Worm (Caenorhabditis elegans): ENCODE measurements around the gene C46F2.1.

Gene C46F2.1

DNA sequence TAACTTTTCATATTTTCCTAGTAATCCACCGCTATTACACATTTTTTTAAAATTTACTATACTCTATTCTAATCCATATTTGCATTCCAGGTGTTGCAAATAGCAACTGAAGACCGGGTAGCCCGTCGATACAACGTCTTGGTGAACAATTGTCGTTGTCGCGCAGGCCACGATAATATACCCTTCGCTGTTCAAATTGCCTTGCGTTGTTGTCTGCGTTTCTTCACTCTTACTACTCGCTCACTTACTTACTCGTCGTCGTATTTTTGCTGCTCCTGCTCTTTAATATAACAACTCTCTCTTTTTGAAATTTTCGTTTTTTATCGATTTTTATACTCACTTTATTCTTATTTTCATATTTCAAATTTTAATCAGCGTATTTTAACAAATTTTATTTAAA lies 26.1 kb downstream of the C46F2.1 start, which contains the start of gene K07E3.2:
TSS of gene K07E3.2 (plus strand) at position 400 of the 400 bp plus-strand sequence.
- no peak for TF ChIP-seq dao-5 (tag; optimal IDR thresholded peaks at IDR 0.05)
- TF ChIP-seq W03F9.2 (tag; optimal IDR thresholded peaks at IDR 0.05), result no peak
- no peak for TF ChIP-seq him-1 (tag; optimal IDR thresholded peaks at IDR 0.05)

DNA sequence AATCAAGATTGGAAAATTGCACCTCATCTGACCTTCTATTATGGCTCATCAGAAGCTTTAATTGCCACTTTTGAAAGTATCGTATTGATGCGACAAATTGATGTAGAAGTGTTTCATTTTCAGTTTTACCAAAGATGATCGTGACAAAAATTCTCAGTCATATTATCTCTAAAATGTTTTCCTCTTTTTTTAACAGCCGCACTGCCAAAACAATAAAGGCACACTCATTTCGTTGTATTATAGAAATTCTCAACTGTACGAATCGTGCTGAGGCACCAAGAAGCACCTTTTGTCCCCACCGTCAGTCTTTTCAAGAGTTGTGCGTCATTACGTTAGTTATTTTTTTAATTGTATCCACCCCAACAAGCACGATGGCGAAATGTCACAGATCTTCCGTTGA lies 30.1 kb downstream of the C46F2.1 start, which contains the start of gene K07E3.9:
TSS of gene K07E3.9 (plus strand) at position 301 of the 400 bp plus-strand sequence.
- TF ChIP-seq dao-5 (tag; optimal IDR thresholded peaks at IDR 0.05) (no peak), W03F9.2 (tag; optimal IDR thresholded peaks at IDR 0.05) (no peak), him-1 (tag; optimal IDR thresholded peaks at IDR 0.05) (no peak)

DNA sequence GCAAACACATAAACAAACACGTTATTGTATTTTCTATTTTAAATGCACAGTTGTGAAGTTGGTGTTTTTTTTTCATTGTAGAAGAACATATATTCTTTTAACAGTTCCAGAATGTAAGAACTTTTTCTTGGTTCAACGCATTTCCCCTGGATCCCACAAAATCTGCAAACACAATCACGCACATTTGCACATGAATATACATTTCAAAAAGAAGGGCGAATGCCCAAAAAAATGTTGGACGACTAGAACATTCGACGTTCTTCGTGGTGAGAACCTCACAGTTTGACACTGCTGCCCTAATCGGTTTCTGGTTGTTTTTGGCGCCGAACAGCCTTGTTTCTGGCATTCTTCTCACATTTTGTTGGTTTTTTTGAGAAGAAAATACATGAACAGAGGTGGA lies 31.7 kb downstream of the C46F2.1 start:
- TF ChIP-seq him-1 (tag; optimal IDR thresholded peaks at IDR 0.05) (no peak), dao-5 (tag; optimal IDR thresholded peaks at IDR 0.05) (no peak), W03F9.2 (tag; optimal IDR thresholded peaks at IDR 0.05) (peak; percentile 24)

DNA sequence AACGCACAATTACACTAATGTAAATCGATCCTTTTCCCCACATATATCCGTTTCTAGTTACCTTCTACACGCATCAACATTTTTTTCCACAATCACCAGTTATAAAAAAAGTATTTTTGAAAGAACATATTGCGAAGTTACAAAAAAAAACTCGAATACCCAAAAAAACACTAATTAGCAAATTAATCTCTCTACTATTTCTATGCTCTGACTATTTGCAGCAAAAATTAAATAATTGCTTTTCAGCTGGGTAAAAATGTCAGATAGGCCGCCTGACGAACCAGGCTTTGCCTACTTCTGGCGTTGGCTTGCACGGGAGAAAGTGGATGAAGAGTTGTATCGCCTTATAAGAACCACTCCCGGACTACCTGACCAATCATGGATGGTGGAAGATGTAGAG lies 32.3 kb downstream of the C46F2.1 start, which contains the start of gene K07E3.1:
TSS of gene K07E3.1 (plus strand) at position 247 of the 400 bp plus-strand sequence.
- TF ChIP-seq him-1 (tag; optimal IDR thresholded peaks at IDR 0.05) (no peak), dao-5 (tag; optimal IDR thresholded peaks at IDR 0.05) (no peak), W03F9.2 (tag; optimal IDR thresholded peaks at IDR 0.05) (no peak)

DNA sequence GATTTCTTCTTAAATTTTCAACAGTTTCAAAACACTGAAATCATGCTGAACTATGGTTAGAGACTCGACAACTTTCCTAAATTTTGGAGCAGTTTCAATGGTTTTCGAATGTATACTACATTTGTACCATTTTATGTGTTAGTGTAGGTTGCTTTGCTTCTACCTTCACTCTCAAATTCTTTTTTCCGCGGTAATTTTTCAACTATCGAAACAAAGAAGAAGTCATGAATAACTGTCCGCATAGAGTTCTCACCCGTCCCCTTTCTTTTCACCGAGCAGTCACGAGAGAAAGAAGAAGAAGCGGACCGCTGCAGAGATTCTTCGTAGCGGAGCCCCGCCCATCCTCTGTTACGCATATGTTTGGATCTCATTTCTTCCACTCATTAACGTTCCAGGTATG lies 38.3 kb downstream of the C46F2.1 start, which contains the start of gene hlh-8:
TSS of gene hlh-8 (plus strand) at position 301 of the 400 bp plus-strand sequence.
- TF ChIP-seq W03F9.2 (tag; optimal IDR thresholded peaks at IDR 0.05) (no peak), him-1 (tag; optimal IDR thresholded peaks at IDR 0.05) (no peak), dao-5 (tag; optimal IDR thresholded peaks at IDR 0.05) (no peak)

DNA sequence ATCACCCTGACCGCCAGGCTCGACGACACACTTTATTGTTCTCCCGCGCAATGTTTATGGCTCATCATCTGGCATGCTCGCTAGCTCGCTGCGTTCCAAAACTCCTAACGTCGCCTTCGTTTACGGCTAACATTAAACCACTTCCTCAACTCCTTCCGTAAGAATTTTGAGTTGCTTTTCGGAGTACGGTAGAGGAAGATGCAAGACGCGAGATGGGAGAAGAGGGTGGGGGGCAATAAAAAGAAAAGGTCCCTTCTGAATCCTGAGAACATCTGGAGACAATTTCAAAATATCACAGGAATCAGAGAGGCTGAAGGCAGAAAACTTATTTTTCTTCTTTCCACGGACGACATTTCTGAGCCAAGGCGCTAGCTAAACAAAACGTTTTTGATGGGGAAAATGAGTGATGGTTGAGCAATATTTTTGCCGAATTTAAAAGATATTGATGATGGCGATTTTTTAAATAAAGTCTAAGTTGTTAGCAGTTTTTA lies 40.0 kb downstream of the C46F2.1 start:
- TF ChIP-seq him-1 (tag; optimal IDR thresholded peaks at IDR 0.05), result no peak

DNA sequence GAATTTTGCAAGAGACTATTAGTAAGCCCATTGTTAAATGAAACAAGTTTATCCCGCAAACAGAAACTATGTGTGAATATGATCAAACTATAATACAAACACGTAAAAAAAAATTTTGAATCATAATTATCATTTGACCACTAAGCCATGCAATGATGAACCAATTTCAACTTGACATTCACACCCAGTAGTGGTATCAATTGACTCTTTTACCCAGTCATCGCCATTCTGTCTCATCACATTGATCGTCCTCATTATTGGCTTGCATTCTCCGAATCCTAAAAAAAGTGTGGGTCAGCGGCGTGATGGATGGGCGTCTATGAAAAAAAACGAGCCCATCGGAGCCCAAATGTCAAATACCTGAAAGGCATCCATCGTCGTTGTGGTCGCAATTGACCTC lies 42.4 kb downstream of the C46F2.1 start:
- TF ChIP-seq him-1 (tag; optimal IDR thresholded peaks at IDR 0.05) (no peak), W03F9.2 (tag; optimal IDR thresholded peaks at IDR 0.05) (no peak), dao-5 (tag; optimal IDR thresholded peaks at IDR 0.05) (no peak)

DNA sequence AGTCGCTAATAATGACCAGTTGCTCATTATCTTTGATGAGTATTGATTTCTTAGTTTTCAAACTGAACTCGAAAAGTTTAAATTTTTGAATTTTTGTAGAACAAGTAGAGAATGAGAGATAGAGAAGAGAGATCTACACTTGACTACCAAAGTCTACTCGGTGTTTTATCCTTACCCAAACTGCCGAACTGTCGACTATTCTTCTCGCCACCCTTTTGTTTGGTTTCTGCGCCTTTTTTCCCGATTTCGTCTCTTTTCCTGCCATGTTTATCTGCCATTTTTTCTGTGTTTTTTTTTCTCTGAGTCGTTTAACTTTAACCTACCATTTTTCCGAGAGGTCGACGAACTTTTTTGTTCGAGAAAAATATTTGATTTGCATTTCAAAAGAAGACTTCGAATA lies 45.3 kb downstream of the C46F2.1 start, which contains the start of gene C02B8.12:
TSS of gene C02B8.12 (minus strand) at position 175 of the 400 bp plus-strand sequence.
- TF ChIP-seq W03F9.2 (tag; optimal IDR thresholded peaks at IDR 0.05), result no peak

DNA sequence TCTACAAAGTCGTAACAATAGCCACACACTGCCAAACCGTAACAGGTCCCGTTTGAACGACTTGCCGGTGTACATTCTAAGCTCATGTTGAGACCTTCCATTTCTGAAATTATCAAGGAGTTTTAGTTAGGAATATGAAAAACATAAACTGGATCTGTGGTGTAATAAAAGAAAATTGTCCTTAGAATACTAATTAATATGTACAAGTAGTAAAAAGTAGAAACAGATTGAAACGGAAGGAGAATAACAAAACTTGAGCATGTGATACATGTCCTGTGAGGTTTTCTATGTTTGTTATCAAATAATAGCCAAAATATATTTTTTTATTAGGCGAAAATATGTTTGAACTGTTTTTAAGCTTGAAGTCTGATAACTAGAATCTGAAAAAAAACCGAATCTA lies 51.7 kb downstream of the C46F2.1 start, which contains the start of gene frpr-1:
TSS of gene frpr-1 (minus strand) at position 101 of the 400 bp plus-strand sequence.
- no peak for TF ChIP-seq W03F9.2 (tag; optimal IDR thresholded peaks at IDR 0.05)
- no peak for TF ChIP-seq him-1 (tag; optimal IDR thresholded peaks at IDR 0.05)
- no peak for TF ChIP-seq dao-5 (tag; optimal IDR thresholded peaks at IDR 0.05)

All from whole organism, L4/young adult.